Fruit fly (Drosophila melanogaster) whole organism, prepupa: Measurements from ENCODE around the gene CG7806.

Experiments used
- CG10631 ChIP-seq: fragments of 200-800 bp; sonication (Bioruptor generic); optimal IDR thresholded peaks from 2 replicates; lab custom pipeline; 2016; ENCODE audit warnings: missing biosample characterization, missing genetic modification characterization
- CG10669 ChIP-seq: fragments of 200-800 bp; sonication (Bioruptor generic); optimal IDR thresholded peaks from 3 replicates; lab custom pipeline; 2018; ENCODE audit warnings: missing biosample characterization, mild to moderate bottlenecking, missing genetic modification characterization, moderate library complexity
- CG11294 ChIP-seq: fragments of 200-800 bp; sonication (Bioruptor generic); IDR thresholded peaks from 2 replicates; pipeline ENCODE4 v1.3.6; 2022; ENCODE audit warnings: missing biosample characterization, missing genetic modification characterization
- CG15336 ChIP-seq: fragments of 200-800 bp; sonication (Bioruptor generic); IDR thresholded peaks from 2 replicates; pipeline ENCODE4 v1.3.6; 2022; ENCODE audit warnings: missing biosample characterization, missing genetic modification characterization
- CG1621 ChIP-seq: fragments of 200-800 bp; sonication (Bioruptor generic); optimal IDR thresholded peaks from 3 replicates; lab custom pipeline; 2018; ENCODE audit warnings: missing biosample characterization, mild to moderate bottlenecking, missing genetic modification characterization
- CG16779 ChIP-seq: fragments of 200-800 bp; sonication (Bioruptor generic); optimal IDR thresholded peaks from 3 replicates; lab custom pipeline; 2017; ENCODE audit warnings: missing biosample characterization, mild to moderate bottlenecking, missing genetic modification characterization
- CG3032 ChIP-seq: fragments of 200-800 bp; optimal IDR thresholded peaks from 2 replicates; lab custom pipeline; 2019; ENCODE audit warnings: missing biosample characterization, mild to moderate bottlenecking, missing genetic modification characterization, moderate library complexity
- CG31627 ChIP-seq: fragments of 200-800 bp; sonication (Bioruptor generic); optimal IDR thresholded peaks from 3 replicates; lab custom pipeline; 2016; ENCODE audit warnings: missing biosample characterization, missing genetic modification characterization
- CG32006 ChIP-seq: fragments of 200-800 bp; sonication (Bioruptor generic); optimal IDR thresholded peaks from 3 replicates; lab custom pipeline; 2017; ENCODE audit warnings: missing biosample characterization, mild to moderate bottlenecking, missing genetic modification characterization
- CG3919 ChIP-seq: fragments of 200-800 bp; sonication (Bioruptor generic); optimal IDR thresholded peaks from 3 replicates; lab custom pipeline; 2016; ENCODE audit warnings: missing biosample characterization, missing genetic modification characterization
- CG6163 ChIP-seq: fragments of 200-800 bp; sonication (Bioruptor generic); IDR thresholded peaks from 3 replicates; pipeline ENCODE4 v1.3.6; 2022; ENCODE audit warnings: missing biosample characterization, missing genetic modification characterization
- CG6792 ChIP-seq: fragments of 200-800 bp; sonication (Bioruptor generic); optimal IDR thresholded peaks from 3 replicates; lab custom pipeline; 2016; ENCODE audit warnings: missing biosample characterization, missing genetic modification characterization
- CG6808 ChIP-seq: fragments of 200-800 bp; sonication (Bioruptor generic); optimal IDR thresholded peaks from 3 replicates; lab custom pipeline; 2017; ENCODE audit warnings: missing biosample characterization, missing genetic modification characterization, mild to moderate bottlenecking, moderate library complexity, missing genetic modification reagents
- CG6854 ChIP-seq: fragments of 200-800 bp; sonication (Bioruptor generic); optimal IDR thresholded peaks from 2 replicates; lab custom pipeline; 2017; ENCODE audit warnings: missing biosample characterization, mild to moderate bottlenecking, missing genetic modification characterization
- CG7368 ChIP-seq: fragments of 200-800 bp; sonication (Bioruptor generic); optimal IDR thresholded peaks from 3 replicates; lab custom pipeline; 2016; ENCODE audit warnings: missing biosample characterization, missing genetic modification characterization
- CG8119 ChIP-seq: fragments of 200-800 bp; sonication (Bioruptor generic); IDR thresholded peaks from 3 replicates; pipeline ENCODE4 v1.3.6; 2022; ENCODE audit warnings: missing biosample characterization, missing genetic modification characterization
- CG8319 ChIP-seq: fragments of 200-800 bp; sonication (Bioruptor generic); optimal IDR thresholded peaks from 3 replicates; lab custom pipeline; 2016; ENCODE audit warnings: missing biosample characterization, missing genetic modification characterization
- CG8632 ChIP-seq: fragments of 200-800 bp; sonication (Bioruptor generic); optimal IDR thresholded peaks from 3 replicates; lab custom pipeline; 2016; ENCODE audit warnings: missing biosample characterization, missing genetic modification characterization
- CG9139 ChIP-seq: fragments of 200-800 bp; sonication (Bioruptor generic); optimal IDR thresholded peaks from 3 replicates; lab custom pipeline; 2017; ENCODE audit warnings: missing biosample characterization, mild to moderate bottlenecking, missing genetic modification characterization
- Eip78C ChIP-seq: fragments of 200-800 bp; sonication (Bioruptor generic); peaks from one replicate; lab custom pipeline; 2016; ENCODE audit warnings: missing biosample characterization, missing genetic modification characterization
- Eip93F ChIP-seq: fragments of 200-800 bp; sonication (Bioruptor generic); optimal IDR thresholded peaks from 2 replicates; lab custom pipeline; 2016; ENCODE audit warnings: missing biosample characterization, mild to moderate bottlenecking, missing genetic modification characterization
- Ets21C ChIP-seq: fragments of 200-800 bp; sonication (Bioruptor generic); optimal IDR thresholded peaks from 3 replicates; lab custom pipeline; 2016; ENCODE audit warnings: missing biosample characterization, missing genetic modification characterization
- Ets96B ChIP-seq: fragments of 200-800 bp; optimal IDR thresholded peaks from 2 replicates; lab custom pipeline; 2019; ENCODE audit warnings: missing biosample characterization, mild to moderate bottlenecking, missing genetic modification characterization, moderate library complexity
- Gug ChIP-seq: fragments of 200-800 bp; sonication (Bioruptor generic); IDR thresholded peaks from 2 replicates; pipeline ENCODE4 v1.3.6; 2022; ENCODE audit warnings: missing biosample characterization, missing genetic modification characterization
- Hr38 ChIP-seq: sonication (Bioruptor generic); optimal IDR thresholded peaks from 2 replicates; lab custom pipeline; 2016; ENCODE audit warnings: missing biosample characterization, missing genetic modification characterization
- Hr4 ChIP-seq: fragments of 200-800 bp; sonication (Bioruptor generic); optimal IDR thresholded peaks from 3 replicates; lab custom pipeline; 2016; ENCODE audit warnings: missing biosample characterization, missing genetic modification characterization
- Lpt ChIP-seq: fragments of 200-800 bp; sonication (Bioruptor generic); optimal IDR thresholded peaks from 3 replicates; lab custom pipeline; 2016; ENCODE audit warnings: missing biosample characterization, missing genetic modification characterization
- Met ChIP-seq: fragments of 200-800 bp; sonication (Bioruptor generic); optimal IDR thresholded peaks from 3 replicates; lab custom pipeline; 2016; ENCODE audit warnings: missing biosample characterization, missing genetic modification characterization
- OdsH ChIP-seq: fragments of 200-800 bp; sonication (Bioruptor generic); optimal IDR thresholded peaks from 3 replicates; lab custom pipeline; 2016; ENCODE audit warnings: missing biosample characterization, missing genetic modification characterization
- Smox ChIP-seq: fragments of 200-800 bp; sonication (Bioruptor generic); optimal IDR thresholded peaks from 3 replicates; lab custom pipeline; 2016; ENCODE audit warnings: missing biosample characterization, missing genetic modification characterization
- Sox102F ChIP-seq: fragments of 200-800 bp; sonication (Bioruptor generic); optimal IDR thresholded peaks from 2 replicates; lab custom pipeline; 2016; ENCODE audit warnings: missing biosample characterization, mild to moderate bottlenecking, missing genetic modification characterization
- Sox14 ChIP-seq: fragments of 200-800 bp; sonication (Bioruptor generic); optimal IDR thresholded peaks from 3 replicates; lab custom pipeline; 2016; ENCODE audit warnings: missing biosample characterization, missing genetic modification characterization
- Sox15 ChIP-seq: fragments of 200-800 bp; sonication (Bioruptor generic); optimal IDR thresholded peaks from 3 replicates; lab custom pipeline; 2016; ENCODE audit warnings: missing biosample characterization, missing genetic modification characterization
- achi ChIP-seq: fragments of 200-800 bp; sonication (Bioruptor generic); optimal IDR thresholded peaks from 3 replicates; lab custom pipeline; 2016; ENCODE audit warnings: missing biosample characterization, missing genetic modification characterization
- cyc ChIP-seq: fragments of 200-800 bp; sonication (Bioruptor generic); optimal IDR thresholded peaks from 3 replicates; lab custom pipeline; 2016; ENCODE audit warnings: missing biosample characterization, missing genetic modification characterization
- dac ChIP-seq: fragments of 200-800 bp; sonication (Bioruptor generic); optimal IDR thresholded peaks from 2 replicates; lab custom pipeline; 2017; ENCODE audit warnings: missing biosample characterization, mild to moderate bottlenecking, missing genetic modification characterization
- dsx ChIP-seq: fragments of 200-800 bp; optimal IDR thresholded peaks from 3 replicates; lab custom pipeline; 2019; ENCODE audit warnings: missing biosample characterization, mild to moderate bottlenecking, missing genetic modification characterization, moderate library complexity; ENCODE audit not compliant: poor library complexity, severe bottlenecking
- fd59A ChIP-seq: fragments of 200-800 bp; sonication (Bioruptor generic); optimal IDR thresholded peaks from 2 replicates; lab custom pipeline; 2017; ENCODE audit warnings: missing biosample characterization, mild to moderate bottlenecking, missing genetic modification characterization, missing genetic modification reagents
- fd85E ChIP-seq: fragments of 200-800 bp; sonication (Bioruptor generic); optimal IDR thresholded peaks from 3 replicates; lab custom pipeline; 2016; ENCODE audit warnings: missing biosample characterization, missing genetic modification characterization
- fkh ChIP-seq: fragments of 200-800 bp; sonication (Bioruptor generic); optimal IDR thresholded peaks from 3 replicates; lab custom pipeline; 2017; ENCODE audit warnings: missing biosample characterization, mild to moderate bottlenecking, missing genetic modification characterization, moderate library complexity
- lz ChIP-seq: fragments of 200-800 bp; sonication (Bioruptor generic); optimal IDR thresholded peaks from 3 replicates; lab custom pipeline; 2016; ENCODE audit warnings: missing biosample characterization, missing genetic modification characterization
- net ChIP-seq: fragments of 200-800 bp; sonication (Bioruptor generic); optimal IDR thresholded peaks from 3 replicates; lab custom pipeline; 2016; ENCODE audit warnings: missing biosample characterization, missing genetic modification characterization
- pdm3 ChIP-seq: fragments of 200-800 bp; sonication (Bioruptor generic); optimal IDR thresholded peaks from 3 replicates; lab custom pipeline; 2016; ENCODE audit warnings: missing biosample characterization, missing genetic modification characterization
- ss ChIP-seq, 2 experiments: fragments of 200-800 bp; sonication (Bioruptor generic); optimal IDR thresholded peaks; 2 replicates in 1 of 2; 3 replicates in 1 of 2; lab custom pipeline; 2017 to 2018; ENCODE audit warnings: mild to moderate bottlenecking in 2 of 2, missing biosample characterization in 2 of 2, missing genetic modification characterization in 2 of 2, moderate library complexity in 1 of 2
- svp ChIP-seq: fragments of 200-800 bp; sonication (Bioruptor generic); peaks from one replicate; lab custom pipeline; 2016; ENCODE audit warnings: missing biosample characterization, missing genetic modification characterization
- topi ChIP-seq: fragments of 200-800 bp; sonication (Bioruptor generic); optimal IDR thresholded peaks from 3 replicates; lab custom pipeline; 2016; ENCODE audit warnings: missing biosample characterization, missing genetic modification characterization
- vri ChIP-seq: fragments of 200-800 bp; sonication (Bioruptor generic); optimal IDR thresholded peaks from 3 replicates; lab custom pipeline; 2016; ENCODE audit warnings: missing biosample characterization, mild to moderate bottlenecking, missing genetic modification characterization

Gene CG7806

dm6 chr2L:8290653-8291233 is 20.5 kb upstream of the CG7806 start (continued):
- peak; percentile 87 for TF ChIP-seq lz (GFP tag; lab: Kevin White, UChicago)
- TF ChIP-seq CG8119 (GFP tag; lab: Robert Waterston, UW): peak; percentile 75
- TF ChIP-seq CG6163: peak; percentile 95
- peak; percentile 76 for TF ChIP-seq Gug (GFP tag; lab: Robert Waterston, UW)
- peak; percentile 73 for TF ChIP-seq CG7368
- peak; percentile 70 for TF ChIP-seq CG8632 (GFP tag; lab: Kevin White, UChicago)
- peak; percentile 97 for TF ChIP-seq svp (GFP tag; lab: Kevin White, UChicago)
- TF ChIP-seq ss (GFP tag; optimal IDR thresholded peaks at IDR 0.05; lab: Kevin White, UChicago): peak; percentile 86 to 87
- TF ChIP-seq OdsH (GFP tag; lab: Kevin White, UChicago): peak; percentile 83
- TF ChIP-seq Sox15: peak; percentile 56
- TF ChIP-seq CG16779 (tag; lab: Kevin White, UChicago): peak; percentile 46

- TF ChIP-seq CG6808 (GFP tag; lab: Kevin White, UChicago) (peak; percentile 47), CG8119 (GFP tag; lab: Robert Waterston, UW) (peak; percentile 95), lz (GFP tag; lab: Kevin White, UChicago) (peak; percentile 66), ss (GFP tag; optimal IDR thresholded peaks at IDR 0.05; lab: Kevin White, UChicago) (peak in 1 of 2 experiments; percentile 33), dsx (GFP tag; lab: Kevin White, UChicago) (no peak), CG6854 (peak; percentile 5), Sox14 (GFP tag; lab: Kevin White, UChicago) (peak; percentile 56), CG10669 (GFP tag; lab: Kevin White, UChicago) (peak; percentile 57), Sox102F (peak; percentile 55), CG6792 (GFP tag; lab: Kevin White, UChicago) (peak; percentile 39), Hr4 (peak; percentile 92), Gug (GFP tag; lab: Robert Waterston, UW) (peak; percentile 86), Smox (GFP tag; lab: Kevin White, UChicago) (peak; percentile 51), topi (GFP tag; lab: Kevin White, UChicago) (peak; percentile 56), cyc (GFP tag; lab: Kevin White, UChicago) (peak; percentile 32), CG8319 (GFP tag; lab: Kevin White, UChicago) (peak; percentile 35), Eip78C (GFP tag; lab: Kevin White, UChicago) (peak; percentile 92), CG32006 (GFP tag; lab: Kevin White, UChicago) (peak; percentile 92), CG3032 (tag; lab: Kevin White, UChicago) (peak; percentile 28), Eip93F (GFP tag; lab: Kevin White, UChicago) (no peak), CG9139 (GFP tag; lab: Kevin White, UChicago) (no peak), CG31627 (GFP tag; lab: Kevin White, UChicago) (peak; percentile 46), vri (GFP tag; lab: Kevin White, UChicago) (peak; percentile 66), CG6163 (peak; percentile 86), pdm3 (peak; percentile 78), fkh (GFP tag; lab: Kevin White, UChicago) (peak; percentile 55), fd59A (GFP tag; lab: Kevin White, UChicago) (no peak), achi (peak; percentile 71), Met (GFP tag; lab: Kevin White, UChicago) (peak; percentile 54), Ets96B (tag; lab: Kevin White, UChicago) (peak; percentile 46), fd85E (GFP tag; lab: Kevin White, UChicago) (no peak), svp (GFP tag; lab: Kevin White, UChicago) (peak; percentile 93), Sox15 (peak; percentile 13), Ets21C (GFP tag; lab: Kevin White, UChicago) (peak; percentile 11), CG15336 (GFP tag; lab: Robert Waterston, UW) (peak; percentile 95), CG3919 (GFP tag; lab: Kevin White, UChicago) (peak; percentile 50), net (GFP tag; lab: Kevin White, UChicago) (peak; percentile 58), CG10631 (GFP tag; lab: Kevin White, UChicago) (peak; percentile 57), Hr38 (GFP tag; lab: Kevin White, UChicago) (no peak), dac (GFP tag; lab: Kevin White, UChicago) (peak; percentile 65), CG16779 (tag; lab: Kevin White, UChicago) (peak; percentile 39), CG1621 (tag; lab: Kevin White, UChicago) (peak; percentile 6), Lpt (GFP tag; lab: Kevin White, UChicago) (peak; percentile 80), CG11294 (peak; percentile 75)
Observed at dm6 chr2L:8292159-8292887, 18.9 kb upstream of the CG7806 start.
